Worm (Caenorhabditis elegans) whole organism, young adult: ENCODE measurements around the gene math-45.
A peak's percentile ranks its signal among the peaks of the same experiment; 100 is the strongest.

Experiments used
- B0019.2 ChIP-seq: fragments of 200-800 bp; sonication (Bioruptor generic); conservative IDR thresholded peaks from 2 replicates; pipeline ENCODE4 v1.3.6; 2022; ENCODE audit warnings: missing genetic modification reagents, missing genetic modification characterization, missing compliant biosample characterization
- C06A6.2 ChIP-seq: fragments of 200-800 bp; sonication (Bioruptor generic); conservative IDR thresholded peaks from 2 replicates; pipeline ENCODE4 v1.3.6; 2022; ENCODE audit warnings: missing genetic modification characterization, missing compliant biosample characterization
- F37B4.10 ChIP-seq: fragments of 200-800 bp; sonication (Bioruptor generic); IDR thresholded peaks from 2 replicates; pipeline ENCODE4 v1.3.6; 2022; ENCODE audit warnings: missing genetic modification characterization, missing compliant biosample characterization
- F52B5.7 ChIP-seq: sonication (generic microtip); optimal IDR thresholded peaks from 2 replicates; lab custom pipeline; 2016; ENCODE audit warnings: mild to moderate bottlenecking, missing genetic modification characterization, missing compliant biosample characterization
- F57C9.4 ChIP-seq: sonication (generic microtip); optimal IDR thresholded peaks from 2 replicates; lab custom pipeline; 2017; ENCODE audit warnings: mild to moderate bottlenecking, missing genetic modification characterization, missing compliant biosample characterization
- Y95B8A.8 ChIP-seq: fragments of 200-800 bp; sonication (Bioruptor generic); IDR thresholded peaks from 2 replicates; pipeline ENCODE4 v1.3.6; 2022; ENCODE audit warnings: missing genetic modification reagents, missing genetic modification characterization, missing compliant biosample characterization
- cebp-1 ChIP-seq, 2 experiments: fragments of 200-800 bp in 1 of 2; sonication (Bioruptor generic) in 1 of 2; sonication (generic microtip) in 1 of 2; IDR thresholded peaks in 1 of 2; optimal IDR thresholded peaks in 1 of 2; 2 replicates each; pipeline versions ENCODE4 v1.3.6 to Lab custom; 2017 to 2022; ENCODE audit warnings: missing compliant biosample characterization in 2 of 2, missing genetic modification characterization in 2 of 2, mild to moderate bottlenecking in 1 of 2, missing genetic modification reagents in 1 of 2, moderate library complexity in 1 of 2
- egl-18 ChIP-seq: fragments of 200-800 bp; sonication (Bioruptor generic); IDR thresholded peaks from 2 replicates; pipeline ENCODE4 v1.3.6; 2022; ENCODE audit warnings: missing genetic modification reagents, missing genetic modification characterization, missing compliant biosample characterization
- egrh-3 ChIP-seq: fragments of 200-800 bp; sonication (Bioruptor generic); IDR thresholded peaks from 2 replicates; pipeline ENCODE4 v1.3.6; 2022; ENCODE audit warnings: missing genetic modification reagents, missing genetic modification characterization, missing compliant biosample characterization
- him-1 ChIP-seq: sonication (generic microtip); optimal IDR thresholded peaks from 2 replicates; lab custom pipeline; 2016; ENCODE audit warnings: missing genotype, missing genetic modification reagents, missing genetic modification characterization, missing compliant biosample characterization
- hmg-1.2 ChIP-seq: fragments of 200-800 bp; sonication (Bioruptor generic); IDR thresholded peaks from 2 replicates; pipeline ENCODE4 v1.3.6; 2022; ENCODE audit warnings: missing genetic modification reagents, missing genetic modification characterization, missing compliant biosample characterization
- nfya-1 ChIP-seq: sonication (generic microtip); optimal IDR thresholded peaks from 2 replicates; lab custom pipeline; 2017; ENCODE audit warnings: antibody characterized with exemption, missing compliant biosample characterization, missing genetic modification characterization, borderline replicate concordance; ENCODE audit not compliant: insufficient read depth
- rec-8 ChIP-seq, 2 experiments: sonication (generic microtip); optimal IDR thresholded peaks; 2 replicates each; lab custom pipeline; 2016; ENCODE audit warnings: mild to moderate bottlenecking in 2 of 2, missing genetic modification characterization in 2 of 2, missing genetic modification reagents in 2 of 2, missing genotype in 2 of 2, missing biosample characterization in 1 of 2, missing compliant biosample characterization in 1 of 2, moderate library complexity in 1 of 2
- ztf-26 ChIP-seq: sonication (generic microtip); optimal IDR thresholded peaks from 2 replicates; lab custom pipeline; 2017; ENCODE audit warnings: missing genetic modification characterization, missing compliant biosample characterization

- TF ChIP-seq him-1 = no peak
- no peak for TF ChIP-seq ztf-26 (tag; lab: Kevin White, UChicago)
- no peak for TF ChIP-seq egl-18 (GFP tag; lab: Robert Waterston, UW)
- no peak for TF ChIP-seq B0019.2 (GFP tag; lab: Robert Waterston, UW)
- TF ChIP-seq F37B4.10 = no peak
- TF ChIP-seq egrh-3 = no peak
- peak in 1 of 2 experiments; percentile 2 for TF ChIP-seq rec-8 (tag; optimal IDR thresholded peaks at IDR 0.05; lab: Kevin White, UChicago)
- no peak for TF ChIP-seq Y95B8A.8 (GFP tag; lab: Robert Waterston, UW)
- TF ChIP-seq F57C9.4 (tag; lab: Kevin White, UChicago) = no peak
- no peak for TF ChIP-seq C06A6.2 (GFP tag; lab: Robert Waterston, UW)
- TF ChIP-seq nfya-1 = no peak
- TF ChIP-seq F52B5.7 (tag; lab: Kevin White, UChicago) = no peak
- TF ChIP-seq hmg-1.2 (GFP tag; lab: Robert Waterston, UW) = no peak
- TF ChIP-seq cebp-1 (GFP tag; IDR thresholded peaks at IDR 0.05; lab: Robert Waterston, UW) = no peak
- no peak for TF ChIP-seq cebp-1 (tag; optimal IDR thresholded peaks at IDR 0.05; lab: Kevin White, UChicago)
Measured at ce11 chrII:1477295-1477694, 40.0 kb downstream of the math-45 start.
